Worm (Caenorhabditis elegans): Measurements from ENCODE around the gene F01D4.5.

- TF ChIP-seq lin-35 (GFP tag; optimal IDR thresholded peaks at IDR 0.05) (no peak), snpc-4 (tag; optimal IDR thresholded peaks at IDR 0.05) (no peak), ceh-90 (tag; optimal IDR thresholded peaks at IDR 0.05) (no peak), lin-39 (tag; optimal IDR thresholded peaks at IDR 0.05) (no peak), skn-1 (tag; optimal IDR thresholded peaks at IDR 0.05) (no peak), sup-37 (GFP tag; optimal IDR thresholded peaks at IDR 0.05) (no peak), elt-3 (tag; optimal IDR thresholded peaks at IDR 0.05) (no peak), ama-1 (optimal IDR thresholded peaks at IDR 0.05) (no peak)
Observed at ce11 chrIV:10465764-10466163, 17.7 kb downstream of the F01D4.5 start.
